Fruit fly (Drosophila melanogaster): ENCODE results near the gene CG13083.

Gene CG13083

DNA sequence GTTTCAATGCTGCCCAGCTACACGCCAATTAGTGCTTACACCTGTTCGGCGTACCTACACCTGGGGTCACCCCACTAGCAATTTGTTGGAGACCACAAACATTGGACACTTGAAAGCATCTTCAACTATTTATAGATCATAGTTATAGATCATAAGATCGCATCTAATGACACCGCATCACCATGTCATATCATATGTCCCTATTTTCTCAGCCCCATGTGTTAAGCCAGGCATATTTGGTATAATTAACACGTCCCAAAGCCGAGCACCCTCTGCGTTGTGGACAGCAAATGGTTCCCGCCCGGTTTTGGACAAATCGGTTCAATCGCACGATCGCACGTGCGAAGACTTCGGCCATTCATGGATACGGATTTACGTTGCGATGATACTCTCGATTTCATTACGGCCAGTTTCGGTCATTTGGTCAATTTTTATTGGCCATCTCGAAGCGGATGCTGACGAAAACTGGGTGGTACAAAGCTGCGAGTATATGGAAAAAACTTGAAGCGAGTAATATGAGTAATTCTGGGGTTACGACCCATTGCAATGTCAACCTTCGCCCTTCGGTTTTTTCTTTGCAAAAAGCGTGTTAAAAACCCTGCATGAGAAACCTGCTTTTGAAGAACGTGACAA lies 47.6 kb upstream of the CG13083 start (continued):
- TF ChIP-seq pb (GFP tag; optimal IDR thresholded peaks at IDR 0.05) (peak; percentile 64), bcd (GFP tag; optimal IDR thresholded peaks at IDR 0.05) (peak; percentile 70), Xbp1 (GFP tag; optimal IDR thresholded peaks at IDR 0.05) (peak; percentile 94), Kr (GFP tag; optimal IDR thresholded peaks at IDR 0.05) (no peak), esg (GFP tag; conservative IDR thresholded peaks at IDR 0.05) (peak; percentile 83), Asciz (GFP tag; optimal IDR thresholded peaks at IDR 0.05) (peak; percentile 68), CG12104 (GFP tag; optimal IDR thresholded peaks at IDR 0.05) (no peak), chm (GFP tag; IDR thresholded peaks at IDR 0.05) (peak; percentile 84), lmd (GFP tag; IDR thresholded peaks at IDR 0.05) (peak; percentile 82), pzg (GFP tag; optimal IDR thresholded peaks at IDR 0.05) (no peak), insv (GFP tag; optimal IDR thresholded peaks at IDR 0.05) (peak; percentile 22 to 45), amos (GFP tag; IDR thresholded peaks at IDR 0.05; ENCODE audit: partially characterized antibody) (no peak), eyg (GFP tag; optimal IDR thresholded peaks at IDR 0.05) (peak; percentile 60), CG11560 (tag; IDR thresholded peaks at IDR 0.05) (no peak; the same call in 2 of the 3 replicates), mam (GFP tag; optimal IDR thresholded peaks at IDR 0.05) (peak; percentile 81), CG10267 (tag; optimal IDR thresholded peaks at IDR 0.05) (peak; percentile 57), dysf (GFP tag; IDR thresholded peaks at IDR 0.05) (peak; percentile 84), Hr51 (GFP tag; optimal IDR thresholded peaks at IDR 0.05) (peak; percentile 87 to 94), CG16863 (GFP tag; optimal IDR thresholded peaks at IDR 0.05) (peak; percentile 89), CG2199 (GFP tag; IDR thresholded peaks at IDR 0.05) (no peak), CG7745 (tag; optimal IDR thresholded peaks at IDR 0.05) (no peak), CG2889 (GFP tag; IDR thresholded peaks at IDR 0.05) (peak; percentile 69; the same call in 2 of the 3 replicates), sug (tag; optimal IDR thresholded peaks at IDR 0.05) (peak; percentile 35), dimm (GFP tag; IDR thresholded peaks at IDR 0.05) (peak; percentile 62), CG11093 (GFP tag; IDR thresholded peaks at IDR 0.05) (peak; percentile 64; the same call in 2 of the 3 replicates), br (optimal IDR thresholded peaks at IDR 0.05) (no peak), disco-r (GFP tag; optimal IDR thresholded peaks at IDR 0.05) (peak; percentile 41), Ets97D (GFP tag; optimal IDR thresholded peaks at IDR 0.05) (peak; percentile 8), Side (GFP tag; optimal IDR thresholded peaks at IDR 0.05) (peak; percentile 64), Nf-YB (GFP tag; optimal IDR thresholded peaks at IDR 0.05) (peak; percentile 40), ATbp (GFP tag; optimal IDR thresholded peaks at IDR 0.05) (peak; percentile 76), mirr (GFP tag; optimal IDR thresholded peaks at IDR 0.05) (peak; percentile 78), MTF-1 (GFP tag; optimal IDR thresholded peaks at IDR 0.05; ENCODE audit: borderline replicate concordance) (peak; percentile 27), danr (GFP tag; IDR thresholded peaks at IDR 0.05) (0 out of 2 replicates have a peak, but pooled peaks have one; percentile 36), hb (GFP tag; IDR thresholded peaks at IDR 0.05; ENCODE audit: partially characterized antibody) (no peak), CG3995 (GFP tag; optimal IDR thresholded peaks at IDR 0.05) (peak; percentile 7), CG17361 (GFP tag; IDR thresholded peaks at IDR 0.05) (peak; percentile 74), CG12155 (GFP tag; optimal IDR thresholded peaks at IDR 0.05) (peak; percentile 62), CG17385 (GFP tag; optimal IDR thresholded peaks at IDR 0.05) (peak; percentile 67), org-1 (GFP tag; optimal IDR thresholded peaks at IDR 0.05) (peak; percentile 91), CG11696 (GFP tag; IDR thresholded peaks at IDR 0.05) (peak; percentile 93), ttk (GFP tag; IDR thresholded peaks at IDR 0.05) (peak; percentile 77), tna (GFP tag; IDR thresholded peaks at IDR 0.05; ENCODE audit: partially characterized antibody) (no peak), Abd-B (GFP tag; optimal IDR thresholded peaks at IDR 0.05) (peak; percentile 58), lov (optimal IDR thresholded peaks at IDR 0.05) (no peak), lov (GFP tag; IDR thresholded peaks at IDR 0.05) (peak; percentile 33; the same call in 1 of the 3 replicates), CkIIα-i1 (GFP tag; IDR thresholded peaks at IDR 0.05) (no peak), Ravus (GFP tag; IDR thresholded peaks at IDR 0.05) (0 out of 2 replicates have a peak, but pooled peaks have one; percentile 8), Hey (tag; optimal IDR thresholded peaks at IDR 0.05) (no peak), Awh (GFP tag; IDR thresholded peaks at IDR 0.05) (peak; percentile 88)

Data from whole organism, embryonic.